Worm (Caenorhabditis elegans): Measurements from ENCODE around the gene fars-3.

Gene fars-3

DNA sequence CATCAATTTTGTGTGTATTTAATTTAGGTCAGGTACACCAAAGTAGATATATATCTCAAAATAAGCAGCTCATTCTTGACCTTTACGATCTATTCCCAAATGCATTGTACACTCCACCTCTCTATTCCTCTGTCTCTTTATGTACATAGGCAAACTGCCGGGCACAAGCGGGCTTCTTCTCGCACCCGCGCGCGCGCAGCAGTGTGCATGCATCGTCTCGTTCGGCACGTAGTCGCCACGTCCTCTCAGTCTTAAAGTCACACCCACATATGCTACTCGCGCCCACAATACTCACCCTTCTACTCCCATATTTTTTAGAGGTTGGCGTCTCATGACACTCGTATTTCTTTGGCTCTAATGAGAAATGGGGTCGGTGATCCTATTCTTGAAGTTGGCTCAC lies 13.2 kb upstream of the fars-3 start (continued):
- no peak for TF ChIP-seq Y56A3A.18 (GFP tag; IDR thresholded peaks at IDR 0.05)

DNA sequence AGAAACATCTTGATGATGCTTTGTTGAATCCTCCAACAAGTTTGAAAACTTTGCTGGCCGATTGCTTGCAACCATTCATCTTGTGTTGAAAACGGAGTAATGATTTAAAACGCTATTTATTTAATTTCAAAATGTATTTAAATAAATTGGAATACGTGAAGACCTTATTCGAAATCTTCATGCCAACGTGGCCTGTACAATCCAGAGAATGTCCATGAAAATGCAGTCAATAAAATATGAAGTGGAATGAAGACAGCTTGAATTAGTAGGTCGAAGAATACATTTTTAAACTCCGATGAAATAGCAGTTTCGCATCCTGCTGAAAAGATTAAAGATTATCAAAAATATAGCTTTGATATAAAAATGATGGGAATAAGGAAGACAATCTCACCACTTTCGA lies 10.1 kb upstream of the fars-3 start, which contains the start of gene F22B5.5:
Gene F22B5.5 (minus strand): TSS at position 101 of the 400 bp plus-strand sequence.
- no peak for TF ChIP-seq C17E4.6 (GFP tag; IDR thresholded peaks at IDR 0.05)
- TF ChIP-seq B0035.1 (tag; optimal IDR thresholded peaks at IDR 0.05): no peak
- TF ChIP-seq gei-17 (GFP tag; optimal IDR thresholded peaks at IDR 0.05): no peak
- TF ChIP-seq die-1 (tag; optimal IDR thresholded peaks at IDR 0.05): no peak
- TF ChIP-seq F33H1.4 (GFP tag; IDR thresholded peaks at IDR 0.05): no peak
- no peak for TF ChIP-seq pbrm-1 (GFP tag; IDR thresholded peaks at IDR 0.05)
- no peak for TF ChIP-seq attf-5 (GFP tag; optimal IDR thresholded peaks at IDR 0.05)
- TF ChIP-seq mes-4 (tag; optimal IDR thresholded peaks at IDR 0.05): no peak
- no peak for TF ChIP-seq ekl-4 (GFP tag; IDR thresholded peaks at IDR 0.05)

DNA sequence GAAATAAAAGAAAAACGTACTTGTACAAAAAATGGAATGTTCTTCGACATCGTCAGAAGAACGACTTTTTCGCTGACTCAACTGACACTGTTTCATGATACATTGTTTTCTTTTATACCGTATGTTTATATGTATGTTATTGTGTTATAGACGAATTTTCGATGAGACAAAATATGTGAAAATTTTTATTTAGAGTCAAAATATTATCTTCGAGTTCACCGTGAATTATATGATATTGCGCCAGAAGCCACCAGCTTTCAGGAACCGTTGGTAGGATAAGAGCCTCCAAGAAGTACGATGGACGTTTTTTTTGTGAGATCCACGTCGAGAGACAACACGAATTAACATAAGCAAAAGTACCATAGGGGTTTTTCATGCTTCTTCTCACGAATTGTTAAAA lies 8.6 kb upstream of the fars-3 start, which contains the start of gene F22B5.6:
Gene F22B5.6 (minus strand): TSS at position 101 of the 400 bp plus-strand sequence.
- TF ChIP-seq ceh-27 (GFP tag; optimal IDR thresholded peaks at IDR 0.05): no peak
- no peak for TF ChIP-seq B0019.2 (GFP tag; conservative IDR thresholded peaks at IDR 0.05)
- TF ChIP-seq B0261.1 (tag; optimal IDR thresholded peaks at IDR 0.05): no peak
- TF ChIP-seq T07F8.4 (tag; optimal IDR thresholded peaks at IDR 0.05): no peak
- TF ChIP-seq unc-130 (GFP tag; optimal IDR thresholded peaks at IDR 0.05): no peak
- no peak for TF ChIP-seq snpc-1.3 (tag; optimal IDR thresholded peaks at IDR 0.05; ENCODE audit: insufficient read depth)
- no peak for TF ChIP-seq T26A5.8 (tag; optimal IDR thresholded peaks at IDR 0.05)
- no peak for TF ChIP-seq ztf-28 (GFP tag; IDR thresholded peaks at IDR 0.05)
- TF ChIP-seq let-526 (GFP tag; IDR thresholded peaks at IDR 0.05): no peak
- TF ChIP-seq lir-1 (GFP tag; conservative IDR thresholded peaks at IDR 0.05): no peak
- no peak for TF ChIP-seq snpc-3.4 (tag; optimal IDR thresholded peaks at IDR 0.05)
- no peak for TF ChIP-seq atf-7 (tag; optimal IDR thresholded peaks at IDR 0.05)
- TF ChIP-seq ama-1 (optimal IDR thresholded peaks at IDR 0.05): no peak
- no peak for TF ChIP-seq ama-1 (GFP tag; optimal IDR thresholded peaks at IDR 0.05)
- no peak for TF ChIP-seq F37B4.10 (GFP tag; IDR thresholded peaks at IDR 0.05)
- TF ChIP-seq B0035.1 (tag; optimal IDR thresholded peaks at IDR 0.05): no peak
- no peak for TF ChIP-seq zim-3 (tag; optimal IDR thresholded peaks at IDR 0.05)
- no peak for TF ChIP-seq attf-6 (GFP tag; IDR thresholded peaks at IDR 0.05)

DNA sequence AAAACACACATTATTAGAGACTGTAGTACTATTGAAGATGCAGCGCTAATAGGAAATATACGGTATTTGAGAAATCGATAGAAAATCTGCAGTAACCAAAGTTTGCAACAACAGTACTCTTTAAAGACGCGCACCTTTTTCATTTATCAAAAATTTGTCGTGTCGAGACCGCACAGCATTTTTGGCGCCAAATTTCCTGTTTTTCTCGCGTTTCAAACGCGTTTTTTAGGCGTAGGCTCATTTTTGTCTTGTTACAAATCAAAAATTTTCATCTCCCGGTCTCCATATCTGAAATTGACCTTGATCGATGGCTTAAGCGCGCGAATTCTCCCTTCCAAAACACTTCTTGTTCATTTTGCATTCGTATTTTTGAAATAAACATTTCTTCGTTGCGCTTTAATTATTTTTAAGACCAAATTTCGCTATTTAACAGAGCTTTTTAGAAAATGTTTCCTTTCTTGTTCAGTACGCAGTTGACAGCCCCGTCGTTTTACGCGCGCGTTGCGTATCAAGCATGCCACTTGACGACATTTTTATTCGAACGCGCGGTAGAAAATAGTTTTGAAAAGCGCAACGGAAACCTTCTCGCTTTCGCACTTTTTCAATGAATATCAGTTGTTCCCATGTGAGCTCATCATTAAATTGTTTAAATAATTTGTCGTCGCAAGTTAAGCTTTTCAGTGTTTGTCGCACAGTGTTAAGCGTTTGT lies 7.8 kb upstream of the fars-3 start:
- TF ChIP-seq F22D6.2 (tag; optimal IDR thresholded peaks at IDR 0.05): no peak
- no peak for TF ChIP-seq ekl-4 (GFP tag; IDR thresholded peaks at IDR 0.05)
- TF ChIP-seq lin-35 (GFP tag; optimal IDR thresholded peaks at IDR 0.05): no peak
- no peak for TF ChIP-seq K12H6.12 (tag; optimal IDR thresholded peaks at IDR 0.05)
- TF ChIP-seq Y53G8AR.9 (GFP tag; conservative IDR thresholded peaks at IDR 0.05): no peak
- no peak for TF ChIP-seq die-1 (tag; optimal IDR thresholded peaks at IDR 0.05)
- 0 out of 2 replicates have a peak, but pooled peaks have one; percentile 18 for TF ChIP-seq dox-1 (GFP tag; IDR thresholded peaks at IDR 0.05)
- TF ChIP-seq lin-54 (GFP tag; optimal IDR thresholded peaks at IDR 0.05): peak; percentile 22
- TF ChIP-seq akir-1 (GFP tag; optimal IDR thresholded peaks at IDR 0.05): no peak
- peak; percentile 48 for TF ChIP-seq tlf-1 (GFP tag; optimal IDR thresholded peaks at IDR 0.05)
- peak; percentile 24; the same call in 1 of the 2 replicates for TF ChIP-seq D2030.7 (GFP tag; IDR thresholded peaks at IDR 0.05)
- no peak for TF ChIP-seq unc-130 (GFP tag; optimal IDR thresholded peaks at IDR 0.05)
- no peak for TF ChIP-seq ztf-28 (GFP tag; IDR thresholded peaks at IDR 0.05)
- no peak for TF ChIP-seq atf-7 (tag; optimal IDR thresholded peaks at IDR 0.05)
- no peak for TF ChIP-seq F57C9.4 (tag; optimal IDR thresholded peaks at IDR 0.05)
- peak; percentile 74 for TF ChIP-seq hsf-1 (GFP tag; IDR thresholded peaks at IDR 0.05)
- no peak for TF ChIP-seq pbrm-1 (GFP tag; IDR thresholded peaks at IDR 0.05)
- TF ChIP-seq pha-4 (tag; optimal IDR thresholded peaks at IDR 0.05): no peak
- TF ChIP-seq xnd-1 (tag; optimal IDR thresholded peaks at IDR 0.05): peak; percentile 81
- no peak for TF ChIP-seq lag-1 (GFP tag; IDR thresholded peaks at IDR 0.05)
- no peak for TF ChIP-seq Y67H2A.10 (GFP tag; conservative IDR thresholded peaks at IDR 0.05)
- peak; percentile 85 for TF ChIP-seq madf-8 (GFP tag; conservative IDR thresholded peaks at IDR 0.05)
